Fruit fly (Drosophila melanogaster) whole organism, pupa: Measurements from ENCODE around the gene CG33340.

Source experiments
- CG10348 ChIP-seq: fragments of 200-800 bp; sonication (Bioruptor generic); IDR thresholded peaks from 2 replicates; pipeline ENCODE4 v1.3.6; 2022; ENCODE audit warnings: missing biosample characterization, missing genetic modification characterization
- CG12605 ChIP-seq: fragments of 200-800 bp; sonication (Bioruptor generic); IDR thresholded peaks from 2 replicates; pipeline ENCODE4 v1.3.6; 2022; ENCODE audit warnings: missing biosample characterization, missing genetic modification characterization
- CG13204 ChIP-seq: fragments of 200-800 bp; sonication (Bioruptor generic); optimal IDR thresholded peaks from 2 replicates; lab custom pipeline; 2018; ENCODE audit warnings: missing biosample characterization, mild to moderate bottlenecking, missing genetic modification characterization, moderate library complexity
- CG14655 ChIP-seq: fragments of 200-800 bp; sonication (Bioruptor generic); optimal IDR thresholded peaks from 3 replicates; lab custom pipeline; 2017; ENCODE audit warnings: mild to moderate bottlenecking, missing biosample characterization, missing genetic modification reagents, missing genetic modification characterization
- CG15710 ChIP-seq: fragments of 200-800 bp; sonication (Bioruptor generic); optimal IDR thresholded peaks from 2 replicates; lab custom pipeline; 2018; ENCODE audit warnings: missing biosample characterization, mild to moderate bottlenecking, missing genetic modification characterization, moderate library complexity
- CG17806 ChIP-seq: fragments of 200-800 bp; sonication (Bioruptor generic); optimal IDR thresholded peaks from 2 replicates; lab custom pipeline; 2018; ENCODE audit warnings: missing biosample characterization, mild to moderate bottlenecking, missing genetic modification characterization, moderate library complexity
- CG32121 ChIP-seq: fragments of 200-800 bp; sonication (Bioruptor generic); IDR thresholded peaks from 2 replicates; pipeline ENCODE4 v1.3.6; 2022; ENCODE audit warnings: missing biosample characterization, missing genetic modification characterization
- CG34367 ChIP-seq: fragments of 200-800 bp; sonication (Bioruptor generic); optimal IDR thresholded peaks from 2 replicates; lab custom pipeline; 2018; ENCODE audit warnings: missing biosample characterization, mild to moderate bottlenecking, missing genetic modification characterization
- CG4496 ChIP-seq: fragments of 200-800 bp; sonication (Bioruptor generic); IDR thresholded peaks from 3 replicates; pipeline ENCODE4 v1.3.6; 2022; ENCODE audit warnings: missing biosample characterization, missing genetic modification characterization
- CG8159 ChIP-seq: fragments of 200-800 bp; sonication (Bioruptor generic); optimal IDR thresholded peaks from 3 replicates; lab custom pipeline; 2018; ENCODE audit warnings: missing biosample characterization, mild to moderate bottlenecking, missing genetic modification characterization, moderate library complexity
- CG8301 ChIP-seq: fragments of 200-800 bp; sonication (Bioruptor generic); optimal IDR thresholded peaks from 2 replicates; lab custom pipeline; 2018; ENCODE audit warnings: missing biosample characterization, mild to moderate bottlenecking, missing genetic modification characterization
- CG9948 ChIP-seq: fragments of 200-800 bp; sonication (Bioruptor generic); optimal IDR thresholded peaks from 2 replicates; lab custom pipeline; 2018; ENCODE audit warnings: missing biosample characterization, mild to moderate bottlenecking, missing genetic modification characterization, moderate library complexity
- D1 ChIP-seq: fragments of 200-800 bp; sonication (Bioruptor generic); optimal IDR thresholded peaks from 2 replicates; lab custom pipeline; 2018; ENCODE audit warnings: missing biosample characterization, mild to moderate bottlenecking, missing genetic modification characterization, moderate library complexity
- EcR ChIP-seq: fragments of 200-800 bp; sonication (Bioruptor generic); optimal IDR thresholded peaks from 3 replicates; lab custom pipeline; 2019; ENCODE audit warnings: missing biosample characterization, missing genetic modification characterization, mild to moderate bottlenecking, moderate library complexity, missing genetic modification reagents
- Ets98B ChIP-seq: fragments of 200-800 bp; sonication (Bioruptor generic); IDR thresholded peaks from 2 replicates; pipeline ENCODE4 v1.3.6; 2022; ENCODE audit warnings: missing biosample characterization, missing genetic modification characterization
- Pif1A ChIP-seq: fragments of 200-800 bp; sonication (Bioruptor generic); optimal IDR thresholded peaks from 3 replicates; lab custom pipeline; 2016; ENCODE audit warnings: missing biosample characterization, missing genetic modification characterization
- Pif1B ChIP-seq: fragments of 200-800 bp; sonication (Bioruptor generic); optimal IDR thresholded peaks from 3 replicates; lab custom pipeline; 2016; ENCODE audit warnings: missing biosample characterization, missing genetic modification characterization
- Snoo ChIP-seq: fragments of 200-800 bp; sonication (Bioruptor generic); optimal IDR thresholded peaks from 3 replicates; lab custom pipeline; 2017; ENCODE audit warnings: missing biosample characterization, mild to moderate bottlenecking, missing genetic modification characterization, inconsistent platforms
- fd96Ca ChIP-seq: fragments of 200-800 bp; sonication (Bioruptor generic); IDR thresholded peaks from 3 replicates; pipeline ENCODE4 v1.3.6; 2022; ENCODE audit warnings: missing biosample characterization, missing genetic modification characterization
- gl ChIP-seq: fragments of 200-800 bp; sonication (Bioruptor generic); optimal IDR thresholded peaks from 2 replicates; lab custom pipeline; 2018; ENCODE audit warnings: missing biosample characterization, mild to moderate bottlenecking, missing genetic modification characterization
- rn ChIP-seq: fragments of 200-800 bp; sonication (Bioruptor generic); IDR thresholded peaks from 2 replicates; pipeline ENCODE4 v1.3.6; 2022; ENCODE audit warnings: missing biosample characterization, missing genetic modification characterization

CG33340 gene

DNA sequence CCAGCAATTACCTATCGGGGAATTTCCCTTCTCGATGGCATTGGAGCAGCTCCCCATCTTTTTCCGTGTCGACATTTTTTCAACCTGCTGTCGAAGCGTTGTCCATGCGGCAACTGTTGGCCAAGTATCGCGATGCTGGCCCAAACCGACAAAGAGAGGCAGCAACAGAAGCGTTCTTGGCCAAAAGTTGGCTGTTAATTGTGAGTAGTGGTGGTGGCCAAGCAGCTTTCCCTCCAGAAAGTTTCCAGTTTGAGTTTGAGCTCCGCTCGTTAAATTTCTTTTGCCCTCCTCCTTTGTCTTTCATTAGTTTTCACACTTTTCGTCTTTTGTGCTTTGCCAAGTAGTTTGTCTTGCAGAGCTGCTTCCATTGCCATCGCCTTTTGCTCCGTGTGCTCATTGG lies 9.7 kb downstream of the CG33340 start, which contains the start of gene CG17782:
Gene CG17782, minus strand, starts transcription at position 101 of the 400 bp plus-strand sequence.
- no peak for TF ChIP-seq rn (GFP tag; lab: Robert Waterston, UW)
- no peak for TF ChIP-seq CG14655
- TF ChIP-seq CG34367 (tag; lab: Kevin White, UChicago) = no peak
- TF ChIP-seq CG12605 = no peak
- TF ChIP-seq Pif1A = no peak
- TF ChIP-seq CG15710 (tag; lab: Kevin White, UChicago) = no peak
- TF ChIP-seq Pif1B (GFP tag; lab: Kevin White, UChicago) = no peak
- no peak for TF ChIP-seq CG9948
- TF ChIP-seq CG8301 = no peak
- no peak for TF ChIP-seq EcR (GFP tag; lab: Kevin White, UChicago)
- TF ChIP-seq fd96Ca (GFP tag; lab: Robert Waterston, UW) = no peak
- no peak for TF ChIP-seq Snoo
- no peak for TF ChIP-seq gl (tag; lab: Kevin White, UChicago)
- TF ChIP-seq CG8159 (tag; lab: Kevin White, UChicago) = no peak
- no peak for TF ChIP-seq CG4496 (GFP tag; lab: Robert Waterston, UW)
- TF ChIP-seq CG13204 (GFP tag; lab: Kevin White, UChicago) = no peak

dm6 chr3R:24375561-24375960 lies 12.6 kb downstream of the CG33340 start, which contains the start of gene CG17781:
CG17781 (minus strand) TSS chr3R:24375661.
- TF ChIP-seq Snoo = no peak

DNA sequence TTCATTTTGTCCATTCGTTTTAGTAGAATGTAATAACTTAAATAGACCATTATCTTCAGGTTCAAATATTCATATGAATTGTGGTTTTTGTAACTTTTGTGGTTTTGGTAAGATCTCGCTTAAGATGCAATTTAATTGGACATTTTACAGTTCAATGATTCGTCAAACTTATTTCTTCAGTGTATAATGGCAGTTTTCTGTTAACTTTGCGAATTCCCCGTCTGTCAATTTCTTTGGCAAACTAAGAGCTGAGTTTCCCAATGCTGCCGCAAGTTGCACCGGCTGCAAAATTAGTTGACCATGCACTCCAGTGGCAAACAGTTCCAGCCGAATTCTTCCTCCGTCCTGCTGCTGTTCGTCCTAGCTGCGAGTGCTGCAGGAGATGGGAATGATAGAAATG lies 13.6 kb downstream of the CG33340 start, which contains the start of gene CG33342:
Gene CG33342, plus strand, starts transcription at position 301 of the 400 bp plus-strand sequence.
- TF ChIP-seq CG34367 (tag; lab: Kevin White, UChicago) (no peak), CG13204 (GFP tag; lab: Kevin White, UChicago) (no peak), fd96Ca (GFP tag; lab: Robert Waterston, UW) (no peak), Pif1A (no peak), CG9948 (no peak), gl (tag; lab: Kevin White, UChicago) (no peak), Snoo (no peak), CG17806 (no peak), CG14655 (no peak), D1 (tag; lab: Kevin White, UChicago) (no peak), Ets98B (GFP tag; lab: Robert Waterston, UW) (no peak), CG10348 (GFP tag; lab: Robert Waterston, UW) (no peak)

DNA sequence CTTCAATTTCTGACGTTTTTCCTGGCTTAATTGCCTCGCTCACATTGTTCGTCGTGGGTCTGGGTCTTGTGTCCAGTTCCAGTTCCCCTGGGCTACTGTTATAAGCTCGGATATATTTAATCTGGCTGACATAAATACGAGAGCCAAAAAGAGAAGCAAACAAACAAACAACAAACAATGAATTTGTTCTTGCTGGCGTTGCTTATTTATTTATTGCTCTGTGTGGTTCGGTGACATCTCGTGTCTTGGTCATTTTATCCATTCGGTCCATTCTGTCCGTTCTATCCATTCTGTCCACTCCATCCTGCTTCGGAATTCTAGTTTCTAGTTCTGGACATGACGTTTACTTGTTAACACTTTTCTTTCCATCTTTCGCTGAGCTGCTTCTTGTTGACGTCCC lies 22.0 kb downstream of the CG33340 start, which contains the start of gene CG17780:
Gene CG17780, minus strand, starts transcription at position 101 of the 400 bp plus-strand sequence.
- TF ChIP-seq Snoo (no peak), CG17806 (no peak), rn (GFP tag; lab: Robert Waterston, UW) (no peak), gl (tag; lab: Kevin White, UChicago) (no peak), CG8301 (no peak), CG14655 (no peak), CG8159 (tag; lab: Kevin White, UChicago) (no peak), CG9948 (no peak), CG12605 (no peak), CG32121 (GFP tag; lab: Robert Waterston, UW) (no peak)

DNA sequence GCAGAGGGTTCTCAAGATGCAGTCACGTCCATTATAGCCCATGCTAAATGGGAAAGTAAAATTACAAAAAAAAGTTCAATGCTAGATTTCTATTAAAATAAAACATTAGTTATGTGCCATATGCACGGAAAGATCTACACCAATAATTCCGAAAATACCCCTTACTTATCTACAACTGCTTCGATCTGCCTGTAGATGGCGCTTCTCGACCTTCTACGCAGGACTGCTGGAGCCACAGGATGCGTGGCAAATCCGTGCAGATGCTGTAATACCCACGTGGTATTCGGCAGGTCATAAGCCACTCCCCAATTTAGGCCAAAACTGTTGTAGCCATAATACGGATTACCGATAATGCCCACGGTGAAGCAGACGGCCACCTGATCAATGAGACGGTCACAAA lies 23.5 kb downstream of the CG33340 start:
- TF ChIP-seq Ets98B (GFP tag; lab: Robert Waterston, UW) (no peak), D1 (tag; lab: Kevin White, UChicago) (no peak), CG8301 (no peak), CG17806 (no peak), CG10348 (GFP tag; lab: Robert Waterston, UW) (no peak), CG9948 (no peak), EcR (GFP tag; lab: Kevin White, UChicago) (no peak), gl (tag; lab: Kevin White, UChicago) (no peak), Pif1A (no peak), CG34367 (tag; lab: Kevin White, UChicago) (no peak), CG15710 (tag; lab: Kevin White, UChicago) (no peak), CG8159 (tag; lab: Kevin White, UChicago) (no peak), CG4496 (GFP tag; lab: Robert Waterston, UW) (no peak), CG14655 (no peak)

- no peak for TF ChIP-seq CG12605
- no peak for TF ChIP-seq EcR (GFP tag; lab: Kevin White, UChicago)
- TF ChIP-seq CG4496 (GFP tag; lab: Robert Waterston, UW) = no peak
- TF ChIP-seq CG14655 = no peak
- no peak for TF ChIP-seq Ets98B (GFP tag; lab: Robert Waterston, UW)
- no peak for TF ChIP-seq gl (tag; lab: Kevin White, UChicago)
- TF ChIP-seq fd96Ca (GFP tag; lab: Robert Waterston, UW) = no peak
- no peak for TF ChIP-seq CG13204 (GFP tag; lab: Kevin White, UChicago)
- TF ChIP-seq CG15710 (tag; lab: Kevin White, UChicago) = no peak
- no peak for TF ChIP-seq CG17806
- TF ChIP-seq CG10348 (GFP tag; lab: Robert Waterston, UW) = no peak
- TF ChIP-seq CG8301 = no peak
- no peak for TF ChIP-seq D1 (tag; lab: Kevin White, UChicago)
- no peak for TF ChIP-seq Pif1B (GFP tag; lab: Kevin White, UChicago)
- no peak for TF ChIP-seq CG9948
Observed at dm6 chr3R:24390239-24390638, 27.3 kb downstream of the CG33340 start, which contains the start of the genes CG5768 and CG13615. CG5768 (minus strand) TSS chr3R:24390339. CG13615 (plus strand) TSS chr3R:24390518.
